Worm (Caenorhabditis elegans) whole organism, young adult: ENCODE data around the gene Y50E8A.1.
"Not testable (repeated sequence)": the region's sequence is repeated elsewhere in the genome, so short reads cannot be mapped to it uniquely, and the experiment has no call there.

Source experiments
- F57A8.1 ChIP-seq: fragments of 200-800 bp; sonication (Bioruptor generic); optimal IDR thresholded peaks from 2 replicates; lab custom pipeline; 2018; ENCODE audit warnings: mild to moderate bottlenecking, missing genetic modification characterization, moderate library complexity, missing compliant biosample characterization
- T07F8.4 ChIP-seq: sonication (generic microtip); optimal IDR thresholded peaks from 2 replicates; lab custom pipeline; 2016; ENCODE audit warnings: mild to moderate bottlenecking, missing genetic modification characterization, moderate library complexity, missing compliant biosample characterization
- atf-7 ChIP-seq: sonication (generic microtip); optimal IDR thresholded peaks from 2 replicates; lab custom pipeline; 2017; ENCODE audit warnings: mild to moderate bottlenecking, missing genetic modification characterization, missing compliant biosample characterization
- egrh-3 ChIP-seq: fragments of 200-800 bp; sonication (Bioruptor generic); IDR thresholded peaks from 2 replicates; pipeline ENCODE4 v1.3.6; 2022; ENCODE audit warnings: missing genetic modification reagents, missing genetic modification characterization, missing compliant biosample characterization
- hsf-1 ChIP-seq: fragments of 200-800 bp; sonication (Bioruptor generic); IDR thresholded peaks from 2 replicates; pipeline ENCODE4 v1.3.6; 2022; ENCODE audit warnings: missing genetic modification reagents, missing genetic modification characterization, missing compliant biosample characterization
- unc-62 ChIP-seq: fragments of 150-350 bp; optimal IDR thresholded peaks from 2 replicates; lab custom pipeline; 2014; ENCODE audit warnings: missing biosample characterization, missing genetic modification reagents, missing genetic modification characterization
- ztf-22 ChIP-seq: fragments of 200-800 bp; sonication (Bioruptor generic); optimal IDR thresholded peaks from 2 replicates; lab custom pipeline; 2018; ENCODE audit warnings: mild to moderate bottlenecking, missing genetic modification characterization, moderate library complexity, missing compliant biosample characterization

DNA sequence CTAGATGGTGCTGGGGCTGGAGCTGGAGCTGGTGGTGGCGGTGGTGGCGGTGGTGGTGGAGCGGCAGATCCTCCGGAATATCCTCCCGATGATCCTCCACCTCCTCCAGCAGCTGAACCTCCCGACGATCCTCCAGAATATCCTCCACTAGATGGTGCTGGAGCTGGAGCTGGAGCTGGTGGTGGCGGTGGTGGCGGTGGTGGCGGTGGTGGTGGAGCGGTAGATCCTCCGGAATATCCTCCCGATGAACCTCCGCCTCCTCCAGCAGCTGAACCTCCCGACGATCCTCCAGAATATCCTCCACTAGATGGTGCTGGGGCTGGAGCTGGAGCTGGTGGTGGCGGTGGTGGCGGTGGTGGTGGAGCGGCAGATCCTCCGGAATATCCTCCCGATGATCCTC is 16.2 kb downstream of the Y50E8A.1 start:
- TF ChIP-seq atf-7 (tag; lab: Kevin White, UChicago); ztf-22; hsf-1 (GFP tag; lab: Robert Waterston, UW); unc-62 (GFP tag; lab: Kevin White, UChicago); T07F8.4 (tag; lab: Kevin White, UChicago); F57A8.1 (GFP tag; lab: Kevin White, UChicago): not testable (repeated sequence)
- peak; percentile 78; the same call in 1 of the 2 replicates for TF ChIP-seq egrh-3 (GFP tag; lab: Robert Waterston, UW)
